Worm (Caenorhabditis elegans) whole organism, L4/young adult: Measurements from ENCODE around the gene F53E10.5.

ENCODE experiments used
- W03F9.2 ChIP-seq: fragments of 150-350 bp; optimal IDR thresholded peaks from 2 replicates; lab custom pipeline; 2014; ENCODE audit warnings: missing biosample characterization, missing genetic modification characterization
- dao-5 ChIP-seq: sonication (generic microtip); optimal IDR thresholded peaks from 2 replicates; lab custom pipeline; 2016; ENCODE audit warnings: missing genotype, missing genetic modification characterization, moderate library complexity, missing compliant biosample characterization
- him-1 ChIP-seq: sonication (generic microtip); optimal IDR thresholded peaks from 2 replicates; lab custom pipeline; 2016; ENCODE audit warnings: missing genotype, missing genetic modification reagents, missing genetic modification characterization, missing compliant biosample characterization

- TF ChIP-seq W03F9.2 (tag; lab: Kevin White, UChicago): no peak
- no peak for TF ChIP-seq him-1 (tag; lab: Kevin White, UChicago)
- no peak for TF ChIP-seq dao-5 (tag; lab: Kevin White, UChicago)
These were observed 23.1 kb upstream of the F53E10.5 start, which contains the start of gene srh-271 for ce11 chrV:2621879-2622278.
